Fruit fly (Drosophila melanogaster) S2 (cell line): Measurements from ENCODE around the gene SecCl.

Experiments
- CG8478 ChIP-seq: fragments of >200 bp; optimal IDR thresholded peaks from 2 replicates; lab custom pipeline; 2018
- CTCF ChIP-seq, 2 experiments: fragments of >200 bp; optimal IDR thresholded peaks; 2 replicates each; lab custom pipeline; 2018

dm6 chr3L:17470110-17470509 is at the start of gene SecCl:
- TF ChIP-seq CG8478 (lab: Kevin White, UChicago) (no peak), CTCF (optimal IDR thresholded peaks at IDR 0.05; lab: Kevin White, UChicago) (peak; percentile 60 to 67)
